Worm (Caenorhabditis elegans): ENCODE results near the gene dhs-7.

DNA sequence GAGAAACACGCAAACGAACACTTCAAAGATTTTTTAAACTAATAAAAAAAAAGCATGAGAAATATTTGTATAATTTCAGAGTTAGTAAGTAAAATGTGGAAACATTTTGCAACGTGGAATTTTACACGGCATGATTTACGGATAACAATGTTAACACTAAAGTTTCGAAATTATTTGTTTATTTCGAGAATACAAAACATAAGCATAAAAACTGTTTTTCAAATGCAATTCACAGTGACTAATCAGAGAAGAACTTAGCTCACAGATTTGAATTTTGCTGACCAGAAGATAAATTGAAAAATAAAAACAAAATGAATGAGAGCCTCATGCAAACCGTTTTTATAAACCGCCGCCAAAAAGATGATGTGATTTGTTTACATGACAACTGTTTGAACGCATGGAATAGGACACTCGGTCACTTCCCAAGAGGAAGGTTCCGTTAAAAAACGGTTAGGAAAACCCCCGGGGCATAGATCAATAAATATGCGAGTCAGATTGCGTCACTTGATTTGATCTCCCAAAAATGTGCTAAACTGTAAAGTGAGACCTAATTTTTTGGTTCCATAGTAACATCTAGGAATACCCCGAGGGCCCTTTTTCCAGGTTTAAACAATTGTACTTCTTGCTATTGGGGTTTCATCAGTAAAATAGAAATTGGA lies 17.7 kb upstream of the dhs-7 start, which contains the start of gene clh-3:
- no peak for TF ChIP-seq ztf-23 (GFP tag; IDR thresholded peaks at IDR 0.05)
- no peak for TF ChIP-seq klf-2 (GFP tag; conservative IDR thresholded peaks at IDR 0.05)
